Fruit fly (Drosophila melanogaster) whole organism, embryonic: ENCODE results near the gene CG14507.

Experiments used
- B-H1 ChIP-seq: fragments of 200-800 bp; sonication (Bioruptor generic); IDR thresholded peaks from 3 replicates; pipeline ENCODE4 v1.3.6; 2022; ENCODE audit warnings: missing biosample characterization, missing genetic modification characterization
- C15 ChIP-seq: fragments of 200-800 bp; sonication (Bioruptor generic); IDR thresholded peaks from 3 replicates; pipeline ENCODE4 v1.3.6; 2022; ENCODE audit warnings: missing biosample characterization, missing genetic modification characterization
- CG10431 ChIP-seq: fragments of 200-800 bp; sonication (Bioruptor generic); optimal IDR thresholded peaks from 3 replicates; lab custom pipeline; 2018; ENCODE audit warnings: missing biosample characterization, mild to moderate bottlenecking, missing genetic modification characterization
- CG10979 ChIP-seq: fragments of 200-800 bp; sonication (Bioruptor generic); optimal IDR thresholded peaks from 2 replicates; lab custom pipeline; 2018; ENCODE audit warnings: missing biosample characterization, mild to moderate bottlenecking, missing genetic modification characterization, moderate library complexity
- CG12391 ChIP-seq: fragments of 200-800 bp; sonication (Bioruptor generic); optimal IDR thresholded peaks from 3 replicates; lab custom pipeline; 2018; ENCODE audit warnings: missing biosample characterization, mild to moderate bottlenecking, missing genetic modification characterization, moderate library complexity
- CG1603 ChIP-seq: fragments of 200-800 bp; sonication (Bioruptor generic); optimal IDR thresholded peaks from 2 replicates; lab custom pipeline; 2019; ENCODE audit warnings: missing biosample characterization, mild to moderate bottlenecking, missing genetic modification characterization, moderate library complexity
- CG1832 ChIP-seq: fragments of 200-800 bp; sonication (Bioruptor generic); optimal IDR thresholded peaks from 2 replicates; lab custom pipeline; 2017; ENCODE audit warnings: missing biosample characterization, mild to moderate bottlenecking, missing genetic modification characterization, inconsistent platforms
- CG2199 ChIP-seq: fragments of 200-800 bp; sonication (Bioruptor generic); IDR thresholded peaks from 3 replicates; pipeline ENCODE4 v1.3.6; 2022; ENCODE audit warnings: missing biosample characterization, missing genetic modification characterization
- CG2202 ChIP-seq: fragments of 200-800 bp; sonication (Bioruptor generic); optimal IDR thresholded peaks from 2 replicates; lab custom pipeline; 2018; ENCODE audit warnings: missing biosample characterization, mild to moderate bottlenecking, missing genetic modification characterization
- CG2712 ChIP-seq: fragments of 200-800 bp; optimal IDR thresholded peaks from 3 replicates; lab custom pipeline; 2019; ENCODE audit warnings: missing biosample characterization, mild to moderate bottlenecking, missing genetic modification characterization, moderate library complexity
- CG3065 ChIP-seq: fragments of 200-800 bp; sonication (Bioruptor generic); optimal IDR thresholded peaks from 2 replicates; lab custom pipeline; 2016; ENCODE audit warnings: missing biosample characterization, missing genetic modification characterization
- CG3281 ChIP-seq: fragments of 200-800 bp; sonication (Bioruptor generic); optimal IDR thresholded peaks from 3 replicates; lab custom pipeline; 2017; ENCODE audit warnings: missing biosample characterization, mild to moderate bottlenecking, missing genetic modification characterization
- CG33213 ChIP-seq: fragments of 200-800 bp; sonication (Bioruptor generic); optimal IDR thresholded peaks from 3 replicates; lab custom pipeline; 2016; ENCODE audit warnings: missing biosample characterization, missing genetic modification characterization
- CG33557 ChIP-seq: fragments of 200-800 bp; sonication (Bioruptor generic); optimal IDR thresholded peaks from 2 replicates; lab custom pipeline; 2019; ENCODE audit warnings: missing biosample characterization, mild to moderate bottlenecking, missing genetic modification characterization, moderate library complexity
- CG6791 ChIP-seq: fragments of 200-800 bp; sonication (Bioruptor generic); IDR thresholded peaks from 3 replicates; pipeline ENCODE4 v1.3.6; 2022; ENCODE audit warnings: missing biosample characterization, missing genetic modification characterization; ENCODE audit not compliant: partially characterized antibody
- CG7271 ChIP-seq: fragments of 200-800 bp; sonication (Bioruptor generic); optimal IDR thresholded peaks from 2 replicates; lab custom pipeline; 2018; ENCODE audit warnings: missing biosample characterization, mild to moderate bottlenecking, missing genetic modification characterization, moderate library complexity
- CG8089 ChIP-seq: fragments of 200-800 bp; sonication (Bioruptor generic); optimal IDR thresholded peaks from 3 replicates; lab custom pipeline; 2016; ENCODE audit warnings: missing biosample characterization, missing genetic modification characterization
- CG8924 ChIP-seq: fragments of 200-800 bp; optimal IDR thresholded peaks from 3 replicates; lab custom pipeline; 2019; ENCODE audit warnings: missing biosample characterization, mild to moderate bottlenecking, missing genetic modification characterization, moderate library complexity
- CTCF ChIP-seq: fragments of 200-800 bp; sonication (Bioruptor generic); optimal IDR thresholded peaks from 2 replicates; lab custom pipeline; 2017; ENCODE audit warnings: missing biosample characterization, mild to moderate bottlenecking, missing genetic modification characterization, moderate library complexity
- D19A ChIP-seq: fragments of 200-800 bp; optimal IDR thresholded peaks from 3 replicates; lab custom pipeline; 2019; ENCODE audit warnings: missing biosample characterization, mild to moderate bottlenecking, missing genetic modification characterization, moderate library complexity
- Dip3 ChIP-seq: fragments of 200-800 bp; sonication (Bioruptor generic); optimal IDR thresholded peaks from 3 replicates; lab custom pipeline; 2016; ENCODE audit warnings: missing biosample characterization, missing genetic modification characterization
- Elba2 ChIP-seq: fragments of 200-800 bp; sonication (Bioruptor generic); optimal IDR thresholded peaks from 3 replicates; lab custom pipeline; 2016; ENCODE audit warnings: missing biosample characterization, missing genetic modification characterization
- Jarid2 ChIP-seq: fragments of 200-800 bp; sonication (Bioruptor generic); optimal IDR thresholded peaks from 3 replicates; lab custom pipeline; 2017; ENCODE audit warnings: mild to moderate bottlenecking, missing biosample characterization, missing genetic modification reagents, missing genetic modification characterization
- Kr ChIP-seq: fragments of 200-800 bp; sonication (Bioruptor generic); optimal IDR thresholded peaks from 2 replicates; lab custom pipeline; 2017; ENCODE audit warnings: missing biosample characterization, mild to moderate bottlenecking, missing genetic modification characterization
- Med ChIP-seq: fragments of 200-800 bp; sonication (Bioruptor generic); peaks from one replicate; lab custom pipeline; 2016; ENCODE audit warnings: missing biosample characterization, missing genetic modification characterization, mild to moderate bottlenecking, inconsistent platforms, moderate library complexity
- Meics ChIP-seq: fragments of 200-800 bp; sonication (Bioruptor generic); optimal IDR thresholded peaks from 2 replicates; lab custom pipeline; 2017; ENCODE audit warnings: missing biosample characterization, mild to moderate bottlenecking, missing genetic modification characterization
- NC2β ChIP-seq: fragments of 200-800 bp; sonication (Bioruptor generic); optimal IDR thresholded peaks from 2 replicates; lab custom pipeline; 2016; ENCODE audit warnings: missing biosample characterization, missing genetic modification characterization
- Stat92E ChIP-seq, 3 experiments: fragments of >200 bp in 2 of 3; fragments of 200-800 bp in 1 of 3; sonication (Bioruptor generic) in 1 of 3; optimal IDR thresholded peaks; 2 replicates each; lab custom pipeline; 2017 to 2019; ENCODE audit warnings: missing biosample characterization in 3 of 3, missing genetic modification characterization in 3 of 3, mild to moderate bottlenecking in 1 of 3, moderate library complexity in 1 of 3
- Tbp ChIP-seq: fragments of >200 bp; optimal IDR thresholded peaks from 2 replicates; lab custom pipeline; 2018; ENCODE audit warnings: missing biosample characterization, missing genetic modification characterization
- Trl ChIP-seq, 3 experiments: fragments of >200 bp in 2 of 3; fragments of 200-800 bp in 1 of 3; sonication (Bioruptor generic) in 1 of 3; optimal IDR thresholded peaks; 2 replicates in 1 of 3; 3 replicates in 2 of 3; lab custom pipeline; 2016 to 2017; ENCODE audit warnings: missing biosample characterization in 1 of 3, missing genetic modification characterization in 1 of 3
- ac ChIP-seq: fragments of 200-800 bp; sonication (Bioruptor generic); optimal IDR thresholded peaks from 3 replicates; lab custom pipeline; 2017; ENCODE audit warnings: missing biosample characterization, mild to moderate bottlenecking, missing genetic modification characterization
- amos ChIP-seq: fragments of 200-800 bp; sonication (Bioruptor generic); IDR thresholded peaks from 2 replicates; pipeline ENCODE4 v1.3.6; 2022; ENCODE audit warnings: missing biosample characterization, missing genetic modification characterization; ENCODE audit not compliant: partially characterized antibody
- aop ChIP-seq: fragments of 200-800 bp; sonication (Bioruptor generic); IDR thresholded peaks from 2 replicates; pipeline ENCODE4 v1.3.6; 2022; ENCODE audit warnings: missing biosample characterization, missing genetic modification characterization
- bbx ChIP-seq: fragments of 200-800 bp; sonication (Bioruptor generic); IDR thresholded peaks from 2 replicates; pipeline ENCODE4 v1.3.6; 2022; ENCODE audit warnings: missing biosample characterization, missing genetic modification characterization; ENCODE audit not compliant: partially characterized antibody
- cg ChIP-seq: fragments of 200-800 bp; sonication (Bioruptor generic); optimal IDR thresholded peaks from 3 replicates; lab custom pipeline; 2019; ENCODE audit warnings: missing biosample characterization, mild to moderate bottlenecking, missing genetic modification characterization, moderate library complexity
- ci ChIP-seq: fragments of 200-800 bp; sonication (Bioruptor generic); IDR thresholded peaks from 3 replicates; pipeline ENCODE4 v1.3.6; 2022; ENCODE audit warnings: missing biosample characterization, missing genetic modification characterization
- emc ChIP-seq: fragments of 200-800 bp; sonication (Bioruptor generic); optimal IDR thresholded peaks from 2 replicates; lab custom pipeline; 2016; ENCODE audit warnings: missing biosample characterization, missing genetic modification characterization
- fd102C ChIP-seq: fragments of 200-800 bp; sonication (Bioruptor generic); optimal IDR thresholded peaks from 2 replicates; lab custom pipeline; 2018; ENCODE audit warnings: missing biosample characterization, mild to moderate bottlenecking, missing genetic modification characterization, moderate library complexity
- gcm ChIP-seq: fragments of 200-800 bp; sonication (Bioruptor generic); optimal IDR thresholded peaks from 2 replicates; lab custom pipeline; 2019; ENCODE audit warnings: missing biosample characterization, mild to moderate bottlenecking, missing genetic modification characterization, moderate library complexity
- insv ChIP-seq, 2 experiments: fragments of 200-800 bp; sonication (Bioruptor generic); optimal IDR thresholded peaks; 3 replicates each; lab custom pipeline; 2016 to 2018; ENCODE audit warnings: missing biosample characterization in 2 of 2, missing genetic modification characterization in 2 of 2
- nerfin-1 ChIP-seq: fragments of 200-800 bp; sonication (Bioruptor generic); optimal IDR thresholded peaks from 3 replicates; lab custom pipeline; 2019; ENCODE audit warnings: missing biosample characterization, mild to moderate bottlenecking, missing genetic modification characterization, moderate library complexity
- pros ChIP-seq: fragments of 200-800 bp; sonication (Bioruptor generic); optimal IDR thresholded peaks from 3 replicates; lab custom pipeline; 2019; ENCODE audit warnings: missing biosample characterization, mild to moderate bottlenecking, missing genetic modification characterization, moderate library complexity
- sens-2 ChIP-seq: fragments of 200-800 bp; sonication (Bioruptor generic); IDR thresholded peaks from 2 replicates; pipeline ENCODE4 v1.3.6; 2022; ENCODE audit warnings: missing biosample characterization, missing genetic modification characterization
- sna ChIP-seq: fragments of 200-800 bp; sonication (Bioruptor generic); IDR thresholded peaks from 2 replicates; pipeline ENCODE4 v1.3.6; 2022; ENCODE audit warnings: missing biosample characterization, missing genetic modification characterization; ENCODE audit not compliant: partially characterized antibody
- toy ChIP-seq: fragments of 200-800 bp; sonication (Bioruptor generic); IDR thresholded peaks from 2 replicates; pipeline ENCODE4 v1.3.6; 2022; ENCODE audit warnings: missing biosample characterization, missing genetic modification characterization
- unpg ChIP-seq: fragments of 200-800 bp; sonication (Bioruptor generic); optimal IDR thresholded peaks from 3 replicates; lab custom pipeline; 2018; ENCODE audit warnings: missing biosample characterization, mild to moderate bottlenecking, missing genetic modification characterization, moderate library complexity
- zen ChIP-seq: fragments of 200-800 bp; sonication (Bioruptor generic); optimal IDR thresholded peaks from 3 replicates; lab custom pipeline; 2018; ENCODE audit warnings: missing biosample characterization, mild to moderate bottlenecking, missing genetic modification characterization, moderate library complexity

The CG14507 gene

DNA sequence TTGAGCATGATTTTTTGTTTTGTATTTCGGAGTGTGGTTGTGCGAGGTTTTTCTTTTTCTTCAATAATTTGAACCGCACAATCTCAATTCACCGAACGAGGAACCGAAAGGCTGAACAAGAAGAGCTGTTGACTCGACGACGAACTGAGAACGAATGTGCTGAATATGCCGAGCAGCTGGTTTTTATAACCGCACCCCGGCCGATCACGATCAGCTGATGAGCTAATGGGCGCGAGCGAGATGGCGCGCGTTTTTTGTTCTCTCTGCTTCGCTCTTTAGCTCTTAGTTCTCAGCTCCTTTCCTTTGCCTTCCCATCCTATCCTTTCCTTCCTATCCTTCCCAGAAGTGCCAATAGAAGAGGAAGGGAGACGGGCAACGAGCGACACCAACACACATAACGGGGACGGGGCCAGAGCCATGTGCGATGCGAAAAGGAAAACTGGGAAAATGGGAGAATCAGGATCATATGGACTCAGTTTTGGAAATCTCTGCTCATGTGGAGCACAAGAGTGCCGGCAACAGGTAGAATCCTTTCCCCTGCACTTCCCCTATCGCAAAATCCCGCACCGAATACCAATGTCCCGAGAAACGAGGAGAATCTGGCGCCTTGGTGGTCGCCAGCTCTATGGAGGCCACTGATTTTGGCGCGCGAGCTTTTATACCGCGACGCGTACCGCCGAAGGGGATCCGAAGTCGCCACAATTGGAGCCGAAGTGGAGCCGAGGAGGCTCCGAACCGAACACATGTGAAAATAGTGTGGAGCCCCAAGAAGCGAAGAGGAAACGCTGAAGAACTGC, 27.8 kb upstream of the CG14507 start, which contains the start of gene stg (continued):
- TF ChIP-seq Med (GFP tag; lab: Kevin White, UChicago) (peak; percentile 76), CG33213 (GFP tag; lab: Kevin White, UChicago) (no peak), CG1603 (tag; lab: Kevin White, UChicago) (peak; percentile 18), Elba2 (GFP tag; lab: Kevin White, UChicago) (no peak), CG2202 (tag; lab: Kevin White, UChicago) (no peak), D19A (tag; lab: Kevin White, UChicago) (peak; percentile 37), Tbp (GFP tag; lab: Kevin White, UChicago) (peak; percentile 94), CG3065 (GFP tag; lab: Kevin White, UChicago) (peak; percentile 13), fd102C (peak; percentile 7), bbx (0 out of 2 replicates have a peak, but pooled peaks have one; percentile 40), CG10431 (peak; percentile 32), cg (GFP tag; lab: Kevin White, UChicago) (peak; percentile 37), CG1832 (GFP tag; lab: Kevin White, UChicago) (peak; percentile 88), aop (GFP tag; lab: Robert Waterston, UW) (0 out of 2 replicates have a peak, but pooled peaks have one; percentile 15), pros (GFP tag; lab: Kevin White, UChicago) (peak; percentile 85), Meics (GFP tag; lab: Kevin White, UChicago) (no peak), CG10979 (peak; percentile 24), gcm (GFP tag; lab: Kevin White, UChicago) (peak; percentile 31), ci (GFP tag; lab: Robert Waterston, UW) (peak; percentile 75; the same call in 2 of the 3 replicates), NC2β (GFP tag; lab: Kevin White, UChicago) (peak; percentile 78), CG3281 (no peak), CG8089 (GFP tag; lab: Kevin White, UChicago) (peak; percentile 19), CTCF (GFP tag; lab: Kevin White, UChicago) (peak; percentile 32), Dip3 (no peak), ac (GFP tag; lab: Kevin White, UChicago) (peak; percentile 39), CG6791 (peak; percentile 14; the same call in 1 of the 3 replicates), CG12391 (tag; lab: Kevin White, UChicago) (peak; percentile 2), unpg (peak; percentile 15), nerfin-1 (tag; lab: Kevin White, UChicago) (peak; percentile 11), Trl (optimal IDR thresholded peaks at IDR 0.05; lab: Kevin White, UChicago) (peak; percentile 49 to 58), Trl (GFP tag; optimal IDR thresholded peaks at IDR 0.05; lab: Kevin White, UChicago) (no peak), CG2199 (peak; percentile 87), sens-2 (peak; percentile 21; the same call in 1 of the 2 replicates), CG8924 (peak; percentile 55), amos (GFP tag; lab: Robert Waterston, UW) (0 out of 2 replicates have a peak, but pooled peaks have one; percentile 27), Kr (GFP tag; lab: Kevin White, UChicago) (peak; percentile 58), insv (GFP tag; optimal IDR thresholded peaks at IDR 0.05; lab: Kevin White, UChicago) (peak in 1 of 2 experiments; percentile 79), Jarid2 (GFP tag; lab: Kevin White, UChicago) (peak; percentile 65), sna (no peak), Stat92E (GFP tag; optimal IDR thresholded peaks at IDR 0.05; lab: Kevin White, UChicago) (peak in 1 of 3 experiments; percentile 40), CG33557 (peak; percentile 26), emc (GFP tag; lab: Kevin White, UChicago) (no peak), zen (tag; lab: Kevin White, UChicago) (peak; percentile 50), C15 (GFP tag; lab: Robert Waterston, UW) (no peak), B-H1 (GFP tag; lab: Robert Waterston, UW) (no peak), CG7271 (tag; lab: Kevin White, UChicago) (peak; percentile 16), CG2712 (tag; lab: Kevin White, UChicago) (peak; percentile 9), toy (GFP tag; lab: Robert Waterston, UW) (no peak)
